Fruit fly (Drosophila melanogaster): ENCODE measurements around the gene CG43895.

DNA sequence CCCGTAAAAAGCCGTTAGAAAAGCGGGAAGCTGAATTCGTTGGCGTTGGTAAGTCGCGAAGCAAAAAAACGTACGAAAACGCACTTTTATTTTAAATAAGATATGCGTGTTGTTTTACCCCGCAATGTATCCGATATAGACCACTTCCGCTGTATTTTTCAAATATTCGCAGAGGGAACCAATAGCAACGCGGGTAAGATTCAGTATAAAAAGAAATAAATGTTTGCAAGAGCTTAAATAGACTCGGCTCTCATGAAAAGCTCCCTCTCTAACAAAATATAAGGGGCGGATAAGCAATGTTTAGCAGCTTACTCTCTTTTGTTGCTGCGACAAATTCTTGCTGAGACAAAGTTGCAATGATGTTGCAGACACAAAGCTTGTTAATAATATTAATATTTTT lies 43.2 kb downstream of the CG43895 start, which contains the start of gene Syn1:
- TF ChIP-seq EcR (GFP tag; optimal IDR thresholded peaks at IDR 0.05) (no peak), CG8478 (optimal IDR thresholded peaks at IDR 0.05) (no peak), usp (GFP tag; optimal IDR thresholded peaks at IDR 0.05) (no peak), pan (optimal IDR thresholded peaks at IDR 0.05) (no peak), psq (optimal IDR thresholded peaks at IDR 0.05) (no peak)

All from whole organism.